Fruit fly (Drosophila melanogaster) whole organism, embryonic: ENCODE measurements around the gene CG8051.

Source experiments
- Atf6 ChIP-seq: fragments of 200-800 bp; sonication (Bioruptor generic); IDR thresholded peaks from 2 replicates; pipeline ENCODE4 v1.3.6; 2022; ENCODE audit warnings: missing biosample characterization, missing genetic modification characterization
- CG10147 ChIP-seq: fragments of 200-800 bp; sonication (Bioruptor generic); optimal IDR thresholded peaks from 2 replicates; lab custom pipeline; 2019; ENCODE audit warnings: missing biosample characterization, mild to moderate bottlenecking, missing genetic modification characterization, moderate library complexity
- CG1024 ChIP-seq: fragments of 200-800 bp; sonication (Bioruptor generic); IDR thresholded peaks from 2 replicates; pipeline ENCODE4 v1.3.6; 2022; ENCODE audit warnings: missing biosample characterization, missing genetic modification characterization
- CG10267 ChIP-seq: fragments of 200-800 bp; sonication (Bioruptor generic); optimal IDR thresholded peaks from 2 replicates; lab custom pipeline; 2018; ENCODE audit warnings: missing biosample characterization, mild to moderate bottlenecking, missing genetic modification characterization, moderate library complexity
- CG10543 ChIP-seq: fragments of 200-800 bp; sonication (Bioruptor generic); optimal IDR thresholded peaks from 3 replicates; lab custom pipeline; 2017; ENCODE audit warnings: missing biosample characterization, mild to moderate bottlenecking, missing genetic modification characterization, moderate library complexity
- CG11398 ChIP-seq: fragments of 200-800 bp; sonication (Bioruptor generic); optimal IDR thresholded peaks from 2 replicates; lab custom pipeline; 2016; ENCODE audit warnings: missing biosample characterization, missing genetic modification characterization
- CG11696 ChIP-seq: fragments of 200-800 bp; sonication (Bioruptor generic); IDR thresholded peaks from 2 replicates; pipeline ENCODE4 v1.3.6; 2022; ENCODE audit warnings: missing biosample characterization, missing genetic modification characterization
- CG13424 ChIP-seq: fragments of 200-800 bp; sonication (Bioruptor generic); optimal IDR thresholded peaks from 2 replicates; lab custom pipeline; 2019; ENCODE audit warnings: missing biosample characterization, mild to moderate bottlenecking, missing genetic modification characterization, moderate library complexity
- CG13894 ChIP-seq: fragments of 200-800 bp; sonication (Bioruptor generic); optimal IDR thresholded peaks from 3 replicates; lab custom pipeline; 2018; ENCODE audit warnings: missing biosample characterization, mild to moderate bottlenecking, missing genetic modification characterization, moderate library complexity
- CG14050 ChIP-seq: fragments of 200-800 bp; sonication (Bioruptor generic); IDR thresholded peaks from 3 replicates; pipeline ENCODE4 v1.3.6; 2022; ENCODE audit warnings: missing biosample characterization, missing genetic modification characterization
- CG14710 ChIP-seq: fragments of 200-800 bp; sonication (Bioruptor generic); optimal IDR thresholded peaks from 3 replicates; lab custom pipeline; 2019; ENCODE audit warnings: missing biosample characterization, mild to moderate bottlenecking, missing genetic modification characterization, moderate library complexity
- CG14965 ChIP-seq: fragments of 200-800 bp; sonication (Bioruptor generic); optimal IDR thresholded peaks from 2 replicates; lab custom pipeline; 2016; ENCODE audit warnings: missing biosample characterization, missing genetic modification characterization, borderline replicate concordance
- CG15011 ChIP-seq: fragments of 200-800 bp; sonication (Bioruptor generic); optimal IDR thresholded peaks from 3 replicates; lab custom pipeline; 2018; ENCODE audit warnings: missing biosample characterization, mild to moderate bottlenecking, missing genetic modification characterization
- CG17359 ChIP-seq: fragments of 200-800 bp; sonication (Bioruptor generic); optimal IDR thresholded peaks from 3 replicates; lab custom pipeline; 2018; ENCODE audit warnings: missing biosample characterization, mild to moderate bottlenecking, missing genetic modification characterization, moderate library complexity
- CG2875 ChIP-seq: fragments of 200-800 bp; sonication (Bioruptor generic); optimal IDR thresholded peaks from 2 replicates; lab custom pipeline; 2017; ENCODE audit warnings: missing biosample characterization, mild to moderate bottlenecking, missing genetic modification characterization, missing genetic modification reagents
- CG30403 ChIP-seq: fragments of 200-800 bp; sonication (Bioruptor generic); optimal IDR thresholded peaks from 3 replicates; lab custom pipeline; 2016; ENCODE audit warnings: missing biosample characterization, missing genetic modification characterization
- CG30431 ChIP-seq: fragments of 200-800 bp; sonication (Bioruptor generic); optimal IDR thresholded peaks from 2 replicates; lab custom pipeline; 2017; ENCODE audit warnings: missing biosample characterization, missing genetic modification characterization
- CG32772 ChIP-seq: fragments of 200-800 bp; sonication (Bioruptor generic); IDR thresholded peaks from 2 replicates; pipeline ENCODE4 v1.3.6; 2022; ENCODE audit warnings: missing biosample characterization, missing genetic modification characterization
- CG34224 ChIP-seq: fragments of 200-800 bp; sonication (Bioruptor generic); IDR thresholded peaks from 3 replicates; pipeline ENCODE4 v1.3.6; 2022; ENCODE audit warnings: missing biosample characterization, missing genetic modification characterization; ENCODE audit not compliant: partially characterized antibody
- CG42726 ChIP-seq: fragments of 200-800 bp; sonication (Bioruptor generic); IDR thresholded peaks from 2 replicates; pipeline ENCODE4 v1.3.6; 2022; ENCODE audit warnings: missing biosample characterization, missing genetic modification characterization; ENCODE audit not compliant: partially characterized antibody
- CG4730 ChIP-seq: fragments of 200-800 bp; sonication (Bioruptor generic); IDR thresholded peaks from 2 replicates; pipeline ENCODE4 v1.3.6; 2022; ENCODE audit warnings: missing biosample characterization, missing genetic modification characterization
- CG6272 ChIP-seq: fragments of 200-800 bp; sonication (Bioruptor generic); IDR thresholded peaks from 2 replicates; pipeline ENCODE4 v1.3.6; 2022; ENCODE audit warnings: missing biosample characterization, missing genetic modification characterization
- CG7839 ChIP-seq: fragments of 200-800 bp; sonication (Bioruptor generic); optimal IDR thresholded peaks from 3 replicates; lab custom pipeline; 2018; ENCODE audit warnings: missing biosample characterization, mild to moderate bottlenecking, missing genetic modification characterization, moderate library complexity
- CTCF ChIP-seq: fragments of 200-800 bp; sonication (Bioruptor generic); optimal IDR thresholded peaks from 2 replicates; lab custom pipeline; 2017; ENCODE audit warnings: missing biosample characterization, mild to moderate bottlenecking, missing genetic modification characterization, moderate library complexity
- D ChIP-seq, 2 experiments: fragments of 200-800 bp in 1 of 2; fragments of >200 bp in 1 of 2; sonication (Bioruptor generic) in 1 of 2; optimal IDR thresholded peaks; 2 replicates in 1 of 2; 3 replicates in 1 of 2; lab custom pipeline; 2017; ENCODE audit warnings: mild to moderate bottlenecking in 1 of 2, missing biosample characterization in 1 of 2, missing genetic modification characterization in 1 of 2, missing genetic modification reagents in 1 of 2
- Dfd ChIP-seq, 2 experiments: fragments of >200 bp; optimal IDR thresholded peaks; 2 replicates each; lab custom pipeline; 2017; ENCODE audit warnings: missing biosample characterization in 2 of 2, missing genetic modification characterization in 2 of 2
- Doc2 ChIP-seq: fragments of 200-800 bp; sonication (Bioruptor generic); IDR thresholded peaks from 2 replicates; pipeline ENCODE4 v1.3.6; 2022; ENCODE audit warnings: missing biosample characterization, missing genetic modification characterization
- H15 ChIP-seq: fragments of 200-800 bp; sonication (Bioruptor generic); IDR thresholded peaks from 3 replicates; pipeline ENCODE4 v1.3.6; 2022; ENCODE audit warnings: missing biosample characterization, missing genetic modification characterization
- HLH4C ChIP-seq: fragments of 200-800 bp; sonication (Bioruptor generic); IDR thresholded peaks from 3 replicates; pipeline ENCODE4 v1.3.6; 2022; ENCODE audit warnings: missing biosample characterization, missing genetic modification characterization; ENCODE audit not compliant: partially characterized antibody
- Myb ChIP-seq: fragments of 200-800 bp; sonication (Bioruptor generic); optimal IDR thresholded peaks from 2 replicates; lab custom pipeline; 2016; ENCODE audit warnings: missing biosample characterization, missing genetic modification characterization
- Rx ChIP-seq: fragments of 200-800 bp; sonication (Bioruptor generic); IDR thresholded peaks from 2 replicates; pipeline ENCODE4 v1.3.6; 2022; ENCODE audit warnings: missing biosample characterization, missing genetic modification characterization
- Spps ChIP-seq: fragments of 200-800 bp; sonication (Bioruptor generic); optimal IDR thresholded peaks from 2 replicates; lab custom pipeline; 2018; ENCODE audit warnings: missing biosample characterization, mild to moderate bottlenecking, missing genetic modification characterization
- Sry-δ ChIP-seq: fragments of 200-800 bp; sonication (Bioruptor generic); optimal IDR thresholded peaks from 2 replicates; lab custom pipeline; 2016; ENCODE audit warnings: missing biosample characterization, missing genetic modification characterization
- Xrp1 ChIP-seq: fragments of 200-800 bp; sonication (Bioruptor generic); IDR thresholded peaks from 2 replicates; pipeline ENCODE4 v1.3.6; 2022; ENCODE audit warnings: missing biosample characterization, missing genetic modification characterization
- aop ChIP-seq: fragments of 200-800 bp; sonication (Bioruptor generic); IDR thresholded peaks from 2 replicates; pipeline ENCODE4 v1.3.6; 2022; ENCODE audit warnings: missing biosample characterization, missing genetic modification characterization
- ase ChIP-seq: fragments of 200-800 bp; sonication (Bioruptor generic); IDR thresholded peaks from 3 replicates; pipeline ENCODE4 v1.3.6; 2022; ENCODE audit warnings: missing biosample characterization, missing genetic modification characterization
- danr ChIP-seq: fragments of 200-800 bp; sonication (Bioruptor generic); IDR thresholded peaks from 2 replicates; pipeline ENCODE4 v1.3.6; 2022; ENCODE audit warnings: missing biosample characterization, missing genetic modification characterization
- fd3F ChIP-seq: fragments of 200-800 bp; sonication (Bioruptor generic); optimal IDR thresholded peaks from 2 replicates; lab custom pipeline; 2018; ENCODE audit warnings: missing biosample characterization, mild to moderate bottlenecking, missing genetic modification characterization, moderate library complexity
- gsb-n ChIP-seq: fragments of 200-800 bp; sonication (Bioruptor generic); optimal IDR thresholded peaks from 3 replicates; lab custom pipeline; 2018; ENCODE audit warnings: missing biosample characterization, mild to moderate bottlenecking, missing genetic modification characterization
- kah ChIP-seq: fragments of 200-800 bp; sonication (Bioruptor generic); optimal IDR thresholded peaks from 2 replicates; lab custom pipeline; 2018; ENCODE audit warnings: missing biosample characterization, mild to moderate bottlenecking, missing genetic modification characterization
- ken ChIP-seq: fragments of 200-800 bp; sonication (Bioruptor generic); IDR thresholded peaks from 3 replicates; pipeline ENCODE4 v1.3.6; 2022; ENCODE audit warnings: missing biosample characterization, missing genetic modification characterization
- peb ChIP-seq: fragments of 200-800 bp; sonication (Bioruptor generic); IDR thresholded peaks from 2 replicates; pipeline ENCODE4 v1.3.6; 2022; ENCODE audit warnings: missing biosample characterization, missing genetic modification characterization
- pfk ChIP-seq: fragments of 200-800 bp; sonication (Bioruptor generic); optimal IDR thresholded peaks from 2 replicates; lab custom pipeline; 2018; ENCODE audit warnings: missing biosample characterization, mild to moderate bottlenecking, missing genetic modification characterization, moderate library complexity
- prd ChIP-seq, 3 experiments: fragments of >200 bp in 2 of 3; fragments of 200-800 bp in 1 of 3; sonication (Bioruptor generic) in 1 of 3; optimal IDR thresholded peaks in 2 of 3; IDR thresholded peaks in 1 of 3; 2 replicates in 2 of 3; 3 replicates in 1 of 3; pipeline versions ENCODE4 v1.3.6 to Lab custom; 2017 to 2022; ENCODE audit warnings: missing biosample characterization in 1 of 3, missing genetic modification characterization in 1 of 3
- pum ChIP-seq: fragments of 200-800 bp; sonication (Bioruptor generic); optimal IDR thresholded peaks from 2 replicates; lab custom pipeline; 2016; ENCODE audit warnings: missing biosample characterization, missing genetic modification characterization
- ro ChIP-seq: fragments of 200-800 bp; sonication (Bioruptor generic); IDR thresholded peaks from 2 replicates; pipeline ENCODE4 v1.3.6; 2022; ENCODE audit warnings: missing biosample characterization, missing genetic modification characterization
- scrt ChIP-seq: fragments of 200-800 bp; sonication (Bioruptor generic); optimal IDR thresholded peaks from 2 replicates; lab custom pipeline; 2018; ENCODE audit warnings: missing biosample characterization, mild to moderate bottlenecking, missing genetic modification characterization, moderate library complexity
- sima ChIP-seq: fragments of 200-800 bp; sonication (Bioruptor generic); optimal IDR thresholded peaks from 2 replicates; lab custom pipeline; 2016; ENCODE audit warnings: missing biosample characterization, missing genetic modification characterization
- sisA ChIP-seq: fragments of 200-800 bp; sonication (Bioruptor generic); IDR thresholded peaks from 2 replicates; pipeline ENCODE4 v1.3.6; 2022; ENCODE audit warnings: missing biosample characterization, missing genetic modification characterization
- slbo ChIP-seq: fragments of 200-800 bp; sonication (Bioruptor generic); IDR thresholded peaks from 2 replicates; pipeline ENCODE4 v1.3.6; 2022; ENCODE audit warnings: missing biosample characterization, missing genetic modification characterization
- zfh1 ChIP-seq: fragments of 200-800 bp; sonication (Bioruptor generic); IDR thresholded peaks from 3 replicates; pipeline ENCODE4 v1.3.6; 2022; ENCODE audit warnings: missing biosample characterization, missing genetic modification characterization

CG8051 gene

dm6 chrX:19306531-19306930 is 1.2 kb downstream of the CG8051 start (continued):
- TF ChIP-seq HLH4C (GFP tag; lab: Robert Waterston, UW) = no peak
- no peak for TF ChIP-seq CG34224
- TF ChIP-seq CG11696 = no peak
- TF ChIP-seq CG14710 (tag; lab: Kevin White, UChicago) = no peak
- peak; percentile 40 for TF ChIP-seq CG17359 (tag; lab: Kevin White, UChicago)
- TF ChIP-seq slbo (GFP tag; lab: Robert Waterston, UW) = 0 out of 2 replicates have a peak, but pooled peaks have one; percentile 16
- TF ChIP-seq CG32772 (GFP tag; lab: Robert Waterston, UW) = no peak
- no peak for TF ChIP-seq Myb (GFP tag; lab: Kevin White, UChicago)
- TF ChIP-seq prd (optimal IDR thresholded peaks at IDR 0.05; lab: Kevin White, UChicago) = no peak
- TF ChIP-seq prd (GFP tag; IDR thresholded peaks at IDR 0.05; lab: Robert Waterston, UW) = no peak
- TF ChIP-seq fd3F = peak; percentile 43
- no peak for TF ChIP-seq kah
- no peak for TF ChIP-seq ase (GFP tag; lab: Robert Waterston, UW)
- TF ChIP-seq Sry-δ (GFP tag; lab: Kevin White, UChicago) = no peak
- peak; percentile 37 for TF ChIP-seq CG13424
- no peak for TF ChIP-seq CG11398 (GFP tag; lab: Kevin White, UChicago)
- no peak for TF ChIP-seq Xrp1 (GFP tag; lab: Robert Waterston, UW)
- no peak for TF ChIP-seq ro (GFP tag; lab: Robert Waterston, UW)
- peak; percentile 42 for TF ChIP-seq CG13894 (tag; lab: Kevin White, UChicago)
- TF ChIP-seq CG30403 (GFP tag; lab: Kevin White, UChicago) = no peak
- TF ChIP-seq CG10147 (GFP tag; lab: Kevin White, UChicago) = no peak
- no peak for TF ChIP-seq H15
- peak; percentile 24; the same call in 1 of the 2 replicates for TF ChIP-seq Atf6 (GFP tag; lab: Robert Waterston, UW)
- no peak for TF ChIP-seq CG10267 (tag; lab: Kevin White, UChicago)
- TF ChIP-seq CG2875 (GFP tag; lab: Kevin White, UChicago) = no peak
- no peak for TF ChIP-seq CG6272 (GFP tag; lab: Robert Waterston, UW)
- TF ChIP-seq gsb-n (tag; lab: Kevin White, UChicago) = no peak
- TF ChIP-seq pfk (GFP tag; lab: Kevin White, UChicago) = no peak
- no peak for TF ChIP-seq CG30431 (GFP tag; lab: Kevin White, UChicago)
- no peak for TF ChIP-seq ken (GFP tag; lab: Robert Waterston, UW)
- TF ChIP-seq aop = no peak
- TF ChIP-seq danr = no peak
- TF ChIP-seq Rx = no peak
- no peak for TF ChIP-seq peb (GFP tag; lab: Robert Waterston, UW)
- no peak for TF ChIP-seq CG42726 (GFP tag; lab: Robert Waterston, UW)
- no peak for TF ChIP-seq CG14050 (GFP tag; lab: Robert Waterston, UW)
- no peak for TF ChIP-seq CTCF (GFP tag; lab: Kevin White, UChicago)
- TF ChIP-seq zfh1 (GFP tag; lab: Robert Waterston, UW) = no peak
- TF ChIP-seq CG1024 = no peak
- peak; percentile 19 for TF ChIP-seq scrt (GFP tag; lab: Kevin White, UChicago)
- peak; percentile 57 for TF ChIP-seq CG10543 (GFP tag; lab: Kevin White, UChicago)
- peak; percentile 1 for TF ChIP-seq CG15011 (GFP tag; lab: Kevin White, UChicago)
- no peak for TF ChIP-seq sima
- TF ChIP-seq pum (GFP tag; lab: Kevin White, UChicago) = no peak
- TF ChIP-seq Spps = no peak
- TF ChIP-seq sisA (GFP tag; lab: Robert Waterston, UW) = no peak
- no peak for TF ChIP-seq Doc2 (GFP tag; lab: Robert Waterston, UW)
- no peak for TF ChIP-seq CG14965 (GFP tag; lab: Kevin White, UChicago)
- TF ChIP-seq Dfd (GFP tag; optimal IDR thresholded peaks at IDR 0.05; lab: Kevin White, UChicago) = no peak
- no peak for TF ChIP-seq D (optimal IDR thresholded peaks at IDR 0.05; lab: Kevin White, UChicago)
- TF ChIP-seq D (GFP tag; optimal IDR thresholded peaks at IDR 0.05; lab: Kevin White, UChicago) = no peak
- TF ChIP-seq CG4730 = no peak
- TF ChIP-seq CG7839 = peak; percentile 23
